Worm (Caenorhabditis elegans): ENCODE results near the gene faah-1.

The faah-1 gene

ce11 chrIV:8159087-8159486, at the start of gene faah-1:
Gene faah-1, plus strand, starts transcription at chrIV:8159387.
- no peak for TF ChIP-seq unc-55 (GFP tag; optimal IDR thresholded peaks at IDR 0.05)
- no peak for TF ChIP-seq ztf-4 (tag; optimal IDR thresholded peaks at IDR 0.05)
- no peak for TF ChIP-seq unc-39 (tag; optimal IDR thresholded peaks at IDR 0.05)
- no peak for TF ChIP-seq nhr-25 (tag; optimal IDR thresholded peaks at IDR 0.05)
- no peak for TF ChIP-seq mdl-1 (tag; optimal IDR thresholded peaks at IDR 0.05)
- TF ChIP-seq ama-1 (optimal IDR thresholded peaks at IDR 0.05): no peak
- TF ChIP-seq gmeb-1 (tag; optimal IDR thresholded peaks at IDR 0.05): no peak
- TF ChIP-seq zag-1 (tag; optimal IDR thresholded peaks at IDR 0.05): no peak
- TF ChIP-seq egl-27 (tag; optimal IDR thresholded peaks at IDR 0.05): no peak
- TF ChIP-seq dmd-4 (tag; optimal IDR thresholded peaks at IDR 0.05): no peak
- TF ChIP-seq nhr-6 (tag; optimal IDR thresholded peaks at IDR 0.05): no peak

ce11 chrIV:8112187-8112586, 47.0 kb upstream of the faah-1 start, which contains the start of gene Y42H9AR.4:
Gene Y42H9AR.4, minus strand, starts transcription at chrIV:8112218.
- peak; percentile 27 for TF ChIP-seq ztf-4 (tag; optimal IDR thresholded peaks at IDR 0.05)
- TF ChIP-seq ZK546.5 (tag; optimal IDR thresholded peaks at IDR 0.05): no peak
- TF ChIP-seq C34F6.9 (tag; optimal IDR thresholded peaks at IDR 0.05): peak; percentile 39
- TF ChIP-seq unc-39 (tag; optimal IDR thresholded peaks at IDR 0.05): no peak
- TF ChIP-seq alr-1 (tag; optimal IDR thresholded peaks at IDR 0.05): no peak
- TF ChIP-seq skn-1 (tag; optimal IDR thresholded peaks at IDR 0.05): no peak
- TF ChIP-seq ztf-11 (tag; optimal IDR thresholded peaks at IDR 0.05): no peak
- peak; percentile 47 for TF ChIP-seq sma-9 (GFP tag; optimal IDR thresholded peaks at IDR 0.05)
- no peak for TF ChIP-seq sma-9 (tag; optimal IDR thresholded peaks at IDR 0.05)
- TF ChIP-seq nhr-23 (tag; optimal IDR thresholded peaks at IDR 0.05): no peak
- no peak for TF ChIP-seq lin-13 (GFP tag; optimal IDR thresholded peaks at IDR 0.05)
- no peak for TF ChIP-seq nhr-11 (tag; optimal IDR thresholded peaks at IDR 0.05)
- TF ChIP-seq sma-3 (GFP tag; optimal IDR thresholded peaks at IDR 0.05): no peak
- no peak for TF ChIP-seq elt-1 (tag; optimal IDR thresholded peaks at IDR 0.05)
- TF ChIP-seq lin-39 (tag; optimal IDR thresholded peaks at IDR 0.05): no peak
- no peak for TF ChIP-seq nhr-10 (tag; optimal IDR thresholded peaks at IDR 0.05)
- TF ChIP-seq R02D3.7 (tag; optimal IDR thresholded peaks at IDR 0.05): no peak
- no peak for TF ChIP-seq ceh-16 (tag; optimal IDR thresholded peaks at IDR 0.05)
- no peak for TF ChIP-seq nhr-77 (tag; optimal IDR thresholded peaks at IDR 0.05)
- TF ChIP-seq snpc-4 (tag; optimal IDR thresholded peaks at IDR 0.05): no peak
- TF ChIP-seq Y55F3AM.14 (GFP tag; optimal IDR thresholded peaks at IDR 0.05): no peak
- peak in 1 of 2 experiments; percentile 10 for TF ChIP-seq lsy-2 (tag; optimal IDR thresholded peaks at IDR 0.05)
- TF ChIP-seq F13H6.1 (tag; optimal IDR thresholded peaks at IDR 0.05): peak; percentile 45
- TF ChIP-seq blmp-1 (tag; optimal IDR thresholded peaks at IDR 0.05; ENCODE audit: insufficient read depth): no peak
- peak; percentile 49 for TF ChIP-seq fos-1 (tag; optimal IDR thresholded peaks at IDR 0.05)
- TF ChIP-seq nhr-237 (tag; optimal IDR thresholded peaks at IDR 0.05): no peak
- TF ChIP-seq ama-1 (optimal IDR thresholded peaks at IDR 0.05): no peak
- TF ChIP-seq crh-2 (tag; optimal IDR thresholded peaks at IDR 0.05): no peak
- TF ChIP-seq nhr-12 (tag; optimal IDR thresholded peaks at IDR 0.05): no peak
- no peak for TF ChIP-seq dmd-4 (tag; optimal IDR thresholded peaks at IDR 0.05)
- no peak for TF ChIP-seq mdl-1 (tag; optimal IDR thresholded peaks at IDR 0.05)
- peak; percentile 37 for TF ChIP-seq nhr-129 (tag; optimal IDR thresholded peaks at IDR 0.05)
- no peak for TF ChIP-seq nhr-25 (tag; optimal IDR thresholded peaks at IDR 0.05)
- peak; percentile 16 for TF ChIP-seq sem-4 (tag; optimal IDR thresholded peaks at IDR 0.05)
- no peak for TF ChIP-seq lin-11 (tag; optimal IDR thresholded peaks at IDR 0.05)
- no peak for TF ChIP-seq egl-27 (tag; optimal IDR thresholded peaks at IDR 0.05)
- no peak for TF ChIP-seq elt-3 (tag; optimal IDR thresholded peaks at IDR 0.05)
- no peak for TF ChIP-seq aly-2 (tag; optimal IDR thresholded peaks at IDR 0.05)
- TF ChIP-seq gmeb-1 (tag; optimal IDR thresholded peaks at IDR 0.05): no peak
- TF ChIP-seq nhr-21 (tag; optimal IDR thresholded peaks at IDR 0.05): no peak
- TF ChIP-seq unc-55 (GFP tag; optimal IDR thresholded peaks at IDR 0.05): peak; percentile 44
- TF ChIP-seq ceh-82 (tag; optimal IDR thresholded peaks at IDR 0.05): no peak

ce11 chrIV:8112646-8113045, 46.5 kb upstream of the faah-1 start:
- TF ChIP-seq F13H6.1 (tag; optimal IDR thresholded peaks at IDR 0.05) (no peak), sem-4 (tag; optimal IDR thresholded peaks at IDR 0.05) (peak; percentile 33), ceh-82 (tag; optimal IDR thresholded peaks at IDR 0.05) (no peak), snpc-4 (tag; optimal IDR thresholded peaks at IDR 0.05) (no peak), crh-2 (tag; optimal IDR thresholded peaks at IDR 0.05) (no peak), R02D3.7 (tag; optimal IDR thresholded peaks at IDR 0.05) (no peak), peb-1 (tag; optimal IDR thresholded peaks at IDR 0.05) (no peak)
